Worm (Caenorhabditis elegans): ENCODE measurements around the gene R13A5.11.

Gene R13A5.11

DNA sequence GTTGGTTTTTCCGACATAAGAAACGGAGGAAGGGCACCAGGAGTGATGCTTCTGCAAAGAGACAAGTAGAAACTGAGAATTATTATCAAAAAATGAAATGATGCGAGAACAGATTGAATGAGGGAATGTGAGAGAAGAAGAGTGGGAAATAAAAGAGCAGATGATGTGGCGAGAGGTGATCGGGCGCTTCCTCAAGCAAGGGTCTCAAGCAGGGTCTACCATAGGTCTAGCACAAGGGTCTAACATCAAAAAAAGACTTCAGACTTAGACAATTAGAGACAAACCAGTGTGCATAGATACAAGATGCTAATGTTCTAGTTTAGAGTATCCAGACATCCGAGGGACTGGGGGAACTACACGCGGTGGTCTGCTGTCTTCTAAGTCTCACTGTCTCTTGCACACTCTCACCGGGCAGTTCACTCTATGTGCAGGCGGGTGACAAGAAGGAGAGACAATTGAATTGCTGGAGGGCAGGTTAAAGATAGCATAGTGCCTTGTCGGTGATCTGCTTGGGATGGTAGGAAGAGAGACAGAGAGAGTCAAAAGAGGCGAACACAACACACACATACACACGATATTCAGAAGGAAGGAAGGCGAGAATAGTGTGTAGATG, 22.9 kb downstream of the R13A5.11 start, which contains the start of gene R13A5.7 (continued):
- TF ChIP-seq hlh-15 (tag; optimal IDR thresholded peaks at IDR 0.05), result no peak
- no peak for TF ChIP-seq rnt-1 (tag; optimal IDR thresholded peaks at IDR 0.05)
- no peak for TF ChIP-seq pag-3 (tag; optimal IDR thresholded peaks at IDR 0.05; ENCODE audit: borderline replicate concordance)
- TF ChIP-seq nhr-232 (tag; optimal IDR thresholded peaks at IDR 0.05), result no peak
- TF ChIP-seq unc-55 (GFP tag; optimal IDR thresholded peaks at IDR 0.05), result peak; percentile 90
- TF ChIP-seq odd-2 (tag; optimal IDR thresholded peaks at IDR 0.05), result no peak
- TF ChIP-seq eyg-1 (tag; optimal IDR thresholded peaks at IDR 0.05), result no peak
- TF ChIP-seq elt-2 (tag; optimal IDR thresholded peaks at IDR 0.05), result peak; percentile 33
- TF ChIP-seq ttx-3 (tag; optimal IDR thresholded peaks at IDR 0.05), result no peak
- TF ChIP-seq ceh-48 (tag; optimal IDR thresholded peaks at IDR 0.05), result no peak
- peak; percentile 40 for TF ChIP-seq ceh-2 (tag; optimal IDR thresholded peaks at IDR 0.05)
- TF ChIP-seq C38D4.7 (GFP tag; optimal IDR thresholded peaks at IDR 0.05), result no peak
- TF ChIP-seq ceh-22 (tag; optimal IDR thresholded peaks at IDR 0.05), result no peak
- no peak for TF ChIP-seq unc-86 (tag; optimal IDR thresholded peaks at IDR 0.05)
- no peak for TF ChIP-seq zip-5 (tag; optimal IDR thresholded peaks at IDR 0.05)
- peak; percentile 89 for TF ChIP-seq hlh-30 (tag; optimal IDR thresholded peaks at IDR 0.05; ENCODE audit: insufficient read depth)
- TF ChIP-seq sox-4 (tag; optimal IDR thresholded peaks at IDR 0.05), result no peak
- peak; percentile 86 for TF ChIP-seq ceh-31 (tag; optimal IDR thresholded peaks at IDR 0.05)
- TF ChIP-seq K09A11.1 (tag; optimal IDR thresholded peaks at IDR 0.05; ENCODE audit: insufficient read depth), result no peak
- TF ChIP-seq F13H6.1 (tag; optimal IDR thresholded peaks at IDR 0.05), result peak; percentile 56
- TF ChIP-seq ceh-6 (GFP tag; optimal IDR thresholded peaks at IDR 0.05), result no peak
- TF ChIP-seq ceh-24 (tag; optimal IDR thresholded peaks at IDR 0.05), result no peak
- no peak for TF ChIP-seq C08G9.2 (tag; optimal IDR thresholded peaks at IDR 0.05)
- no peak for TF ChIP-seq elt-4 (tag; optimal IDR thresholded peaks at IDR 0.05)
- no peak for TF ChIP-seq madf-2 (tag; optimal IDR thresholded peaks at IDR 0.05)
- TF ChIP-seq hlh-6 (tag; optimal IDR thresholded peaks at IDR 0.05), result peak; percentile 48
- TF ChIP-seq pax-1 (tag; optimal IDR thresholded peaks at IDR 0.05), result no peak
- peak; percentile 70 for TF ChIP-seq pros-1 (tag; optimal IDR thresholded peaks at IDR 0.05)
- TF ChIP-seq pha-2 (tag; optimal IDR thresholded peaks at IDR 0.05), result no peak
- TF ChIP-seq ceh-9 (tag; optimal IDR thresholded peaks at IDR 0.05), result no peak
- no peak for TF ChIP-seq fkh-6 (tag; optimal IDR thresholded peaks at IDR 0.05)

DNA sequence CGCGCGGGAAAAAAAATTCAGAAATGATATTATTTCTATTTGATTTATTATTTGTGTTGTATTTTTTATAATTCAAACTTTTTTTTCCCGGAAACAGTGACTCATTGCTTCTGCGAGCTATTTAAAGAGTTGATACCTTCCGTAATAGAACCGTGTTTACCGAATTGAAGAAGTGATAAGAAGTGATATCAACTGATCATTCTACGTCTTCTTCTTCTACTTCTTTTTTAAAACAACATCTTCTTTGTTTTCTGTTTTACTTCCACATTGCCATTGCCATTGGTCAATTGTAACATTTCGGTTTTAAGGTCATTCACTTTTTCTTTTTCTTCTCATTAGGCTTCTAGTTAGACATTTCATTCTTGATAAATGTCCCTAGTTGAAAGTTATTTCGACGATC, 27.0 kb downstream of the R13A5.11 start, which contains the start of gene ttr-32:
ttr-32 (plus strand) TSS at position 314 of the 400 bp plus-strand sequence.
- no peak for TF ChIP-seq lin-11 (tag; optimal IDR thresholded peaks at IDR 0.05)
- no peak for TF ChIP-seq ceh-31 (tag; optimal IDR thresholded peaks at IDR 0.05)
- no peak for TF ChIP-seq ceh-34 (tag; optimal IDR thresholded peaks at IDR 0.05)
- TF ChIP-seq hlh-30 (tag; optimal IDR thresholded peaks at IDR 0.05; ENCODE audit: insufficient read depth), result no peak
- TF ChIP-seq nhr-11 (tag; optimal IDR thresholded peaks at IDR 0.05), result no peak
- TF ChIP-seq fkh-10 (GFP tag; optimal IDR thresholded peaks at IDR 0.05), result no peak
- TF ChIP-seq lim-6 (tag; optimal IDR thresholded peaks at IDR 0.05), result no peak
- TF ChIP-seq ahr-1 (tag; optimal IDR thresholded peaks at IDR 0.05), result no peak
- TF ChIP-seq unc-3 (GFP tag; conservative IDR thresholded peaks at IDR 0.05), result no peak
- no peak for TF ChIP-seq unc-3 (tag; optimal IDR thresholded peaks at IDR 0.05)

DNA sequence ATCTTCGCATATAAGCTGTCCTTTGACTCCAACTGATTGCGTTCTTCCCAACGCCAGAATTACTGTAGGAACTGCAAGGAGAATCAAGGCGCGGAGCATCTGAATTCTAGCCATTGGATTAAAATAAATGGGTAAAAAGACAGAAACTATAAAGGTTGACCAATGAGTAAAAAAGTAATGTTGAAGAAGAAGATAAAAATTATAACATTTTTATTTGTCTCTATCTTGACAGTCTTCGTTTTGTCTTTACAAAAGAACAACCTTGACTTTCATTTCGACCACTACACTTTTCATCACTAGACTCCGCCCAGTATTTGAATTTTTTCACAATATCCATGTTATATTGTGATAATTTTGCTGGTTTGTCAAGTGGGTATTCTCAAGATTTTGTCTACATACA, 27.9 kb downstream of the R13A5.11 start, which contains the start of gene ttr-8:
ttr-8 (minus strand) TSS at position 101 of the 400 bp plus-strand sequence.
- no peak for TF ChIP-seq eyg-1 (tag; optimal IDR thresholded peaks at IDR 0.05)
- TF ChIP-seq pat-9 (tag; optimal IDR thresholded peaks at IDR 0.05), result no peak
- no peak for TF ChIP-seq odd-2 (tag; optimal IDR thresholded peaks at IDR 0.05)
- TF ChIP-seq K09A11.1 (tag; optimal IDR thresholded peaks at IDR 0.05; ENCODE audit: insufficient read depth), result no peak
- no peak for TF ChIP-seq tbx-7 (tag; optimal IDR thresholded peaks at IDR 0.05)
- no peak for TF ChIP-seq pqm-1 (tag; optimal IDR thresholded peaks at IDR 0.05)
- TF ChIP-seq fkh-6 (tag; optimal IDR thresholded peaks at IDR 0.05), result no peak
- TF ChIP-seq ttx-3 (tag; optimal IDR thresholded peaks at IDR 0.05), result no peak
